Worm (Caenorhabditis elegans) whole organism, L2 larva: ENCODE results near the gene Y39B6A.3.

Experiments used
- C34F6.9 ChIP-seq: fragments of 150-350 bp; optimal IDR thresholded peaks from 2 replicates; lab custom pipeline; 2014; ENCODE audit warnings: missing biosample characterization, missing genetic modification characterization
- F13H6.1 ChIP-seq: sonication (generic microtip); optimal IDR thresholded peaks from 2 replicates; lab custom pipeline; 2016; ENCODE audit warnings: missing genetic modification characterization, missing compliant biosample characterization
- R02D3.7 ChIP-seq: fragments of 150-350 bp; optimal IDR thresholded peaks from 2 replicates; lab custom pipeline; 2014; ENCODE audit warnings: missing biosample characterization, missing genetic modification characterization
- Y55F3AM.14 ChIP-seq: fragments of 200-800 bp; sonication (Bioruptor generic); optimal IDR thresholded peaks from 2 replicates; lab custom pipeline; 2018; ENCODE audit warnings: mild to moderate bottlenecking, missing genetic modification characterization, missing compliant biosample characterization
- ZK546.5 ChIP-seq: sonication (generic microtip); optimal IDR thresholded peaks from 2 replicates; lab custom pipeline; 2017; ENCODE audit warnings: missing biosample characterization, missing genetic modification characterization
- aly-2 ChIP-seq: fragments of 150-350 bp; optimal IDR thresholded peaks from 2 replicates; lab custom pipeline; 2014; ENCODE audit warnings: missing biosample characterization, missing genetic modification characterization
- blmp-1 ChIP-seq: sonication (generic microtip); optimal IDR thresholded peaks from 2 replicates; lab custom pipeline; 2017; ENCODE audit warnings: missing genetic modification characterization, mild to moderate bottlenecking, missing compliant biosample characterization, antibody characterized with exemption, moderate library complexity; ENCODE audit not compliant: insufficient read depth
- ceh-16 ChIP-seq: fragments of 150-350 bp; optimal IDR thresholded peaks from 2 replicates; lab custom pipeline; 2014; ENCODE audit warnings: missing biosample characterization, missing genetic modification characterization
- ceh-82 ChIP-seq: fragments of 150-350 bp; optimal IDR thresholded peaks from 2 replicates; lab custom pipeline; 2014; ENCODE audit warnings: missing biosample characterization, missing genetic modification characterization
- crh-2 ChIP-seq: sonication (generic microtip); optimal IDR thresholded peaks from 2 replicates; lab custom pipeline; 2017; ENCODE audit warnings: missing biosample characterization, missing genetic modification characterization
- dmd-4 ChIP-seq: sonication (generic microtip); optimal IDR thresholded peaks from 2 replicates; lab custom pipeline; 2017; ENCODE audit warnings: missing biosample characterization, missing genetic modification characterization
- egl-27 ChIP-seq: sonication (generic microtip); optimal IDR thresholded peaks from 3 replicates; lab custom pipeline; 2017; ENCODE audit warnings: missing biosample characterization, missing genetic modification reagents, missing genetic modification characterization
- fos-1 ChIP-seq: fragments of 150-350 bp; optimal IDR thresholded peaks from 2 replicates; lab custom pipeline; 2014; ENCODE audit warnings: missing biosample characterization, missing genetic modification characterization
- gmeb-1 ChIP-seq: fragments of 150-350 bp; optimal IDR thresholded peaks from 2 replicates; lab custom pipeline; 2014; ENCODE audit warnings: missing biosample characterization, missing genetic modification characterization
- lin-11 ChIP-seq: fragments of 150-350 bp; sonication (generic microtip); optimal IDR thresholded peaks from 2 replicates; lab custom pipeline; 2014; ENCODE audit warnings: missing biosample characterization, missing genetic modification characterization, inconsistent platforms, mixed read lengths
- lin-13 ChIP-seq: fragments of 150-350 bp; optimal IDR thresholded peaks from 2 replicates; lab custom pipeline; 2014; ENCODE audit warnings: missing biosample characterization, missing genetic modification reagents, missing genetic modification characterization
- lin-39 ChIP-seq: fragments of 150-350 bp; optimal IDR thresholded peaks from 2 replicates; lab custom pipeline; 2014; ENCODE audit warnings: missing biosample characterization, missing genetic modification reagents, missing genetic modification characterization
- lsy-2 ChIP-seq, 2 experiments: fragments of 150-350 bp in 1 of 2; sonication (generic microtip) in 1 of 2; optimal IDR thresholded peaks; 2 replicates each; lab custom pipeline; 2014 to 2017; ENCODE audit warnings: missing biosample characterization in 2 of 2, missing genetic modification characterization in 2 of 2
- mab-5 ChIP-seq: fragments of 150-350 bp; optimal IDR thresholded peaks from 2 replicates; lab custom pipeline; 2014; ENCODE audit warnings: missing biosample characterization, missing genetic modification characterization
- mbf-1 ChIP-seq: sonication (generic microtip); optimal IDR thresholded peaks from 2 replicates; lab custom pipeline; 2017; ENCODE audit warnings: missing biosample characterization, missing genetic modification characterization
- mdl-1 ChIP-seq, 2 experiments: fragments of 150-350 bp in 1 of 2; sonication (generic microtip) in 1 of 2; optimal IDR thresholded peaks; 2 replicates each; lab custom pipeline; 2017; ENCODE audit warnings: missing biosample characterization in 2 of 2, missing genetic modification characterization in 2 of 2
- nhr-10 ChIP-seq: sonication (generic microtip); optimal IDR thresholded peaks from 2 replicates; lab custom pipeline; 2017; ENCODE audit warnings: missing biosample characterization, missing genetic modification characterization
- nhr-11 ChIP-seq: fragments of 150-350 bp; optimal IDR thresholded peaks from 2 replicates; lab custom pipeline; 2014; ENCODE audit warnings: missing biosample characterization, missing genetic modification characterization
- nhr-12 ChIP-seq: fragments of 150-350 bp; optimal IDR thresholded peaks from 2 replicates; lab custom pipeline; 2014; ENCODE audit warnings: missing biosample characterization, missing genetic modification characterization
- nhr-129 ChIP-seq: fragments of 150-350 bp; optimal IDR thresholded peaks from 2 replicates; lab custom pipeline; 2014; ENCODE audit warnings: missing biosample characterization, missing genetic modification characterization
- nhr-21 ChIP-seq: fragments of 150-350 bp; optimal IDR thresholded peaks from 2 replicates; lab custom pipeline; 2014; ENCODE audit warnings: missing biosample characterization, missing genetic modification characterization
- nhr-23 ChIP-seq: fragments of 150-350 bp; optimal IDR thresholded peaks from 2 replicates; lab custom pipeline; 2014; ENCODE audit warnings: missing biosample characterization, missing genetic modification reagents, missing genetic modification characterization
- nhr-237 ChIP-seq: fragments of 150-350 bp; optimal IDR thresholded peaks from 2 replicates; lab custom pipeline; 2014; ENCODE audit warnings: missing biosample characterization, missing genetic modification characterization
- nhr-6 ChIP-seq: fragments of 150-350 bp; optimal IDR thresholded peaks from 2 replicates; lab custom pipeline; 2014; ENCODE audit warnings: missing biosample characterization, missing genetic modification characterization
- nhr-77 ChIP-seq: fragments of 150-350 bp; optimal IDR thresholded peaks from 2 replicates; lab custom pipeline; 2014; ENCODE audit warnings: missing biosample characterization, missing genetic modification characterization
- peb-1 ChIP-seq: fragments of 150-350 bp; optimal IDR thresholded peaks from 2 replicates; lab custom pipeline; 2014; ENCODE audit warnings: missing biosample characterization, missing genetic modification characterization
- sem-4 ChIP-seq: fragments of 150-350 bp; optimal IDR thresholded peaks from 2 replicates; lab custom pipeline; 2014; ENCODE audit warnings: missing biosample characterization, missing genetic modification reagents, missing genetic modification characterization
- skn-1 ChIP-seq: sonication (generic microtip); optimal IDR thresholded peaks from 2 replicates; lab custom pipeline; 2017; ENCODE audit warnings: missing biosample characterization, missing genetic modification characterization
- sma-3 ChIP-seq: sonication (generic microtip); optimal IDR thresholded peaks from 2 replicates; lab custom pipeline; 2016; ENCODE audit warnings: missing genetic modification reagents, missing genetic modification characterization, missing compliant biosample characterization
- snpc-4 ChIP-seq: fragments of 150-350 bp; optimal IDR thresholded peaks from 2 replicates; lab custom pipeline; 2014; ENCODE audit warnings: missing biosample characterization, missing genetic modification characterization
- unc-39 ChIP-seq: fragments of 150-350 bp; optimal IDR thresholded peaks from 2 replicates; lab custom pipeline; 2014; ENCODE audit warnings: missing biosample characterization, missing genetic modification characterization
- unc-55 ChIP-seq: fragments of 150-350 bp; sonication (generic microtip); optimal IDR thresholded peaks from 3 replicates; lab custom pipeline; 2014; ENCODE audit warnings: missing biosample characterization, missing genetic modification reagents, missing genetic modification characterization
- unc-62 ChIP-seq: fragments of 150-350 bp; optimal IDR thresholded peaks from 2 replicates; lab custom pipeline; 2014; ENCODE audit warnings: missing biosample characterization, missing genetic modification reagents, missing genetic modification characterization
- zag-1 ChIP-seq: fragments of 150-350 bp; optimal IDR thresholded peaks from 2 replicates; lab custom pipeline; 2014; ENCODE audit warnings: missing biosample characterization, missing genetic modification characterization
- ztf-1 ChIP-seq: fragments of 200-800 bp; sonication (Bioruptor generic); conservative IDR thresholded peaks from 2 replicates; pipeline ENCODE4 v1.3.6; 2022; ENCODE audit warnings: missing genetic modification characterization, missing compliant biosample characterization
- ztf-11 ChIP-seq: sonication (generic microtip); optimal IDR thresholded peaks from 2 replicates; lab custom pipeline; 2017; ENCODE audit warnings: missing biosample characterization, missing genetic modification characterization
- ztf-4 ChIP-seq: fragments of 150-350 bp; optimal IDR thresholded peaks from 2 replicates; lab custom pipeline; 2014; ENCODE audit warnings: missing biosample characterization, missing genetic modification characterization

Gene Y39B6A.3

DNA sequence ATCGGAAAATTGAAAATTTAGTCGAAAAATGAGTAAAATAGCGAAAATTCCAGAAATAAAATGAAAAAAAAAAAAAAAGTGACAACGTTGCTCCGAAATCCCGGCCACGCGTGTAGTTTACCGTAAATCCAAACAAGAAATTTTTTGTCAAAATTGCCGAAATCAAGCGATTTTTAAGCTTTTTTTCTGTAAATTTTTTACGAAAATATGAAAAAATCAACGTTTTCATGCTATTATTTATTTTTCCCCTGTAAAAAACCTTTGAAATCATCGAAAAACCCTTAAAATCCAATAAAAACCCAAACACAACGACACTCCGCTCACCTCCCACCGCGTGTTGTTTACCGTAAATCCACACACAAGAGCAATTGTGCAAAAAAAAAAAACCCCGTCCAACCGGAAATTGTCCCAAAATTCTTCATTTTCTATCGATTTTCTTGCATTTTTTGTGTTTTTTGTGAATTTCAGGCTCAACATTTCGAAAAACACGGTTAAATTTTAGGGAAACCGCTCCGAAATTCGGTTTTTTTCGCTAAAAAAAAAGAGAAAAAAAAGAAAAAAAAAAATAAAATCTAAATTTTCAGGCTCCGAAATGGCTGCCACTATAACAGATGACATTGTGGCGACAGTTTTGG, at the start of gene Y39B6A.3, which contains the start of gene pph-5:
Y39B6A.3 (minus strand) TSS at position 51 of the 635 bp plus-strand sequence.
pph-5 (plus strand) TSS at position 585 of the 635 bp plus-strand sequence.
- TF ChIP-seq nhr-77 (tag; lab: Kevin White, UChicago): no peak
- peak; percentile 34 to 70 for TF ChIP-seq lsy-2 (tag; optimal IDR thresholded peaks at IDR 0.05; lab: Kevin White, UChicago)
- TF ChIP-seq lin-11: no peak
- TF ChIP-seq ztf-11: no peak
- no peak for TF ChIP-seq nhr-237 (tag; lab: Kevin White, UChicago)
- TF ChIP-seq nhr-10 (tag; lab: Kevin White, UChicago): no peak
- no peak for TF ChIP-seq egl-27 (tag; lab: Kevin White, UChicago)
- no peak for TF ChIP-seq mdl-1 (tag; optimal IDR thresholded peaks at IDR 0.05; lab: Kevin White, UChicago)
- no peak for TF ChIP-seq blmp-1 (tag; lab: Kevin White, UChicago)
- TF ChIP-seq aly-2 (tag; lab: Kevin White, UChicago): no peak
- TF ChIP-seq unc-62 (GFP tag; lab: Kevin White, UChicago): no peak
- no peak for TF ChIP-seq sma-3
- no peak for TF ChIP-seq peb-1 (tag; lab: Kevin White, UChicago)
- TF ChIP-seq ceh-82: no peak
- TF ChIP-seq R02D3.7 (tag; lab: Kevin White, UChicago): peak; percentile 95
- peak; percentile 39 for TF ChIP-seq gmeb-1 (tag; lab: Kevin White, UChicago)
- TF ChIP-seq nhr-6 (tag; lab: Kevin White, UChicago): no peak
- TF ChIP-seq lin-13 (GFP tag; lab: Kevin White, UChicago): peak; percentile 71
- TF ChIP-seq nhr-23: no peak
- TF ChIP-seq nhr-21: no peak
- no peak for TF ChIP-seq nhr-12
- TF ChIP-seq skn-1 (tag; lab: Kevin White, UChicago): no peak
- no peak for TF ChIP-seq ZK546.5 (tag; lab: Kevin White, UChicago)
- no peak for TF ChIP-seq nhr-11
- TF ChIP-seq ceh-16: no peak
- TF ChIP-seq C34F6.9 (tag; lab: Kevin White, UChicago): peak; percentile 62
- TF ChIP-seq Y55F3AM.14: no peak
- TF ChIP-seq fos-1 (tag; lab: Kevin White, UChicago): no peak
- TF ChIP-seq F13H6.1 (tag; lab: Kevin White, UChicago): no peak
- TF ChIP-seq ztf-4 (tag; lab: Kevin White, UChicago): no peak
- no peak for TF ChIP-seq ztf-1 (GFP tag; lab: Robert Waterston, UW)
- no peak for TF ChIP-seq lin-39
- no peak for TF ChIP-seq snpc-4 (tag; lab: Kevin White, UChicago)
- no peak for TF ChIP-seq zag-1 (tag; lab: Kevin White, UChicago)
- TF ChIP-seq sem-4 (tag; lab: Kevin White, UChicago): no peak
- TF ChIP-seq mab-5: no peak
- TF ChIP-seq dmd-4: no peak
- peak; percentile 44 for TF ChIP-seq crh-2 (tag; lab: Kevin White, UChicago)
- TF ChIP-seq unc-55 (GFP tag; lab: Kevin White, UChicago): peak; percentile 32
- no peak for TF ChIP-seq unc-39 (tag; lab: Kevin White, UChicago)
- TF ChIP-seq nhr-129: peak; percentile 31
- TF ChIP-seq mbf-1 (tag; lab: Kevin White, UChicago): no peak

DNA sequence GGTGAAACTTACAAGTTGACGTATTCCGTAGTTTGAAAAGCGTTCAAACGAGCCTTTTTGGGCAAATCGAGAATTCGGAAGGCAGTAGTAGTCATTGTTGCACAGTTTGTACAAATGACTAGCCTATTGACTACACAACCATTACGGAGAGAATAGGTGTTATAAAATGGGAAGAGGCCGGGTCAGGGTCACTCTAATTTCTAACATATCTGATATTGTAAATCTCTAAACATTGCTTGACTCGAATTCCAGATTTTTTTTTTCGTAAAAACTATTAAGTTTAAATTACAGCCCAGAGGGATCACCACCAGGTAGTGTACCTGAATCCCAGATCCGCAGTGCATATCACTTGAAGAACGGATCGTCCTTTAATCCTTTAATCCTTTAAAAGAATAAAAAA, 47.4 kb upstream of the Y39B6A.3 start, which contains the start of gene fbxb-2:
fbxb-2 (minus strand) TSS at position 101 of the 400 bp plus-strand sequence.
- no peak for TF ChIP-seq nhr-12
- TF ChIP-seq nhr-11: no peak
- no peak for TF ChIP-seq peb-1 (tag; lab: Kevin White, UChicago)
- TF ChIP-seq crh-2 (tag; lab: Kevin White, UChicago): no peak
- TF ChIP-seq, all 48 proteins: peak for 0

DNA sequence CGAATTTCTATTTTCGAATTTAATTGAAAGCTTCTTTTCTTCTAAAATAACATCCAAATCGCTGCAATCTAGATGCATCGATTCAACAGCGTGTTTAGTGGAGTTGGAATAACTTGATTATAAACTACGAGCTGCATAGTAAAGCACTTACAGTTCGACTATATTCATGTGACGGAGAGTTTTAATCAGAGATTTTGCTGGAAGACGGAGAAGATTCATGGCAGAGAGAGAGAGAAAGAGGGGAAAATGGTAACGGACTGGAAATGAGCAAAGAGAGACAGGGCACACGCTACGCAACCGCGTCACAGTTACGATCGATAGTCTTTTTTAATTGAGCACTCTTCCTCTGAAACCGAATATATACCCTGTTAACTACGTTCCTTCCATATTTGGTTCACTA, 43.7 kb upstream of the Y39B6A.3 start, which contains the start of gene fbxb-116:
fbxb-116 (plus strand) TSS at position 301 of the 400 bp plus-strand sequence.
- TF ChIP-seq F13H6.1 (tag; lab: Kevin White, UChicago): no peak
- no peak for TF ChIP-seq egl-27 (tag; lab: Kevin White, UChicago)
- no peak for TF ChIP-seq lin-39
- no peak for TF ChIP-seq unc-39 (tag; lab: Kevin White, UChicago)
- no peak for TF ChIP-seq nhr-12
